Worm (Caenorhabditis elegans): ENCODE results near the gene K06B4.15.

Gene K06B4.15

DNA sequence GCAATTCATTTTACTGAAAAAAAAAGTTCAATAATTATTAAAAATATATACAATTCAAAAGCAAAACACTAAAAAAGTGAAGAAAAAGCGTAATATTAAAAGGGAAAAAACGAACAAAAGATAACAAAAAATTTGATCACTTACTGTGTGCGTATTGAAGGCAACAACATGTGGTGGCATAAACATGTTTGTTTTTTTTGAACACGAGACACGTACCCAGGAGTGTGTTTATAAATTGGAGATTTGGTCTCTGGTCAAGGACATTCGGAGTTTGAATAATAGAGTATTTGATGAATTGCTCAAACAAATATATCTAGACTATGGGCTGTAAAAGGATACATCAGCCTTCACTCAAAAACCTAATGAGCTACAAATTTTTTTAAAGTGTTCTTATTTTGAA, 45.4 kb downstream of the K06B4.15 start:
- no peak for TF ChIP-seq hmg-4 (GFP tag; optimal IDR thresholded peaks at IDR 0.05)
- TF ChIP-seq tbx-37 (GFP tag; conservative IDR thresholded peaks at IDR 0.05): no peak
- TF ChIP-seq ceh-13 (GFP tag; optimal IDR thresholded peaks at IDR 0.05): no peak
- no peak for TF ChIP-seq tra-4 (tag; optimal IDR thresholded peaks at IDR 0.05)
- no peak for TF ChIP-seq tbx-11 (GFP tag; IDR thresholded peaks at IDR 0.05)
- TF ChIP-seq hnd-1 (tag; optimal IDR thresholded peaks at IDR 0.05): no peak
- TF ChIP-seq ets-7 (tag; optimal IDR thresholded peaks at IDR 0.05): no peak
- no peak for TF ChIP-seq flt-1 (GFP tag; IDR thresholded peaks at IDR 0.05)
- no peak for TF ChIP-seq B0310.2 (tag; optimal IDR thresholded peaks at IDR 0.05)
- no peak for TF ChIP-seq pes-1 (GFP tag; IDR thresholded peaks at IDR 0.05)
- no peak for TF ChIP-seq ama-1 (optimal IDR thresholded peaks at IDR 0.05)
- no peak for TF ChIP-seq scrt-1 (GFP tag; IDR thresholded peaks at IDR 0.05)
- no peak for TF ChIP-seq sea-1 (GFP tag; conservative IDR thresholded peaks at IDR 0.05)

ce11 chrV:15716679-15717078, 46.4 kb downstream of the K06B4.15 start, which contains the start of gene Y6E2A.4:
Gene Y6E2A.4, minus strand, starts transcription at chrV:15716779.
- TF ChIP-seq ceh-13 (GFP tag; optimal IDR thresholded peaks at IDR 0.05) (no peak), ceh-36 (tag; optimal IDR thresholded peaks at IDR 0.05) (no peak), F13C5.2 (tag; optimal IDR thresholded peaks at IDR 0.05) (no peak), hmbx-1 (tag; optimal IDR thresholded peaks at IDR 0.05) (no peak)

- TF ChIP-seq flt-1 (GFP tag; IDR thresholded peaks at IDR 0.05) (no peak), hmbx-1 (tag; optimal IDR thresholded peaks at IDR 0.05) (no peak), ceh-36 (tag; optimal IDR thresholded peaks at IDR 0.05) (no peak), tra-4 (tag; optimal IDR thresholded peaks at IDR 0.05) (no peak), pes-1 (GFP tag; IDR thresholded peaks at IDR 0.05) (no peak), tbx-11 (GFP tag; IDR thresholded peaks at IDR 0.05) (no peak), hmg-4 (GFP tag; optimal IDR thresholded peaks at IDR 0.05) (no peak), scrt-1 (GFP tag; IDR thresholded peaks at IDR 0.05) (no peak), hnd-1 (tag; optimal IDR thresholded peaks at IDR 0.05) (no peak), ama-1 (optimal IDR thresholded peaks at IDR 0.05) (no peak), F13C5.2 (tag; optimal IDR thresholded peaks at IDR 0.05) (no peak), ceh-13 (GFP tag; optimal IDR thresholded peaks at IDR 0.05) (no peak), sea-1 (GFP tag; conservative IDR thresholded peaks at IDR 0.05) (no peak), B0310.2 (tag; optimal IDR thresholded peaks at IDR 0.05) (no peak), tbx-37 (GFP tag; conservative IDR thresholded peaks at IDR 0.05) (no peak), ets-7 (tag; optimal IDR thresholded peaks at IDR 0.05) (no peak), aly-1 (tag; optimal IDR thresholded peaks at IDR 0.05) (no peak)
Observed at ce11 chrV:15718562-15718961, 48.3 kb downstream of the K06B4.15 start, which contains the start of gene Y6E2A.5. Gene Y6E2A.5, minus strand, starts transcription at chrV:15718662.

ce11 chrV:15719570-15719969, 49.3 kb downstream of the K06B4.15 start, which contains the start of gene Y6E2A.7:
Gene Y6E2A.7, plus strand, starts transcription at chrV:15719870.
- no peak for TF ChIP-seq sea-1 (GFP tag; conservative IDR thresholded peaks at IDR 0.05)
- no peak for TF ChIP-seq hmg-4 (GFP tag; optimal IDR thresholded peaks at IDR 0.05)
- no peak for TF ChIP-seq flt-1 (GFP tag; IDR thresholded peaks at IDR 0.05)
- no peak for TF ChIP-seq pes-1 (GFP tag; IDR thresholded peaks at IDR 0.05)
- no peak for TF ChIP-seq tbx-37 (GFP tag; conservative IDR thresholded peaks at IDR 0.05)

DNA sequence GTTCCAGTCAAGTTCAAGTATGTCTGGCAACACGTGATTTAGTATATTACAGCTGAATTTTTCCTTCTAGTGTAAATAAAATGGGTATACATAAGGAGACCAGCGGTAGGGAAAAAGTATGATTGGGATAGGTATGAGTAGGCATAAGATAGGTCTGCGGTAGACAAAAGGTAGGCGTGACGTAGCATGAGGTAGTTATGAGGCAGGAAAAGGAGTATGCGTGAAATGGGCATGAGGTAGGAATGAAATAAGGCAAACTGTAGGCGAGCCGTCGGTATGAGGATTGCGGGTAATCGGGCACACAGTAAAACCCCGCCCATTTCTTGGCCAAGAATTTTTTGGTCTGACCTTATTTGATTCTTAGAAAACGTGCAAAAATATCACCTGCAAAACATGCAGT, 51.2 kb downstream of the K06B4.15 start:
- no peak for TF ChIP-seq tbx-11 (GFP tag; IDR thresholded peaks at IDR 0.05)
- TF ChIP-seq hmbx-1 (tag; optimal IDR thresholded peaks at IDR 0.05): no peak
- TF ChIP-seq scrt-1 (GFP tag; IDR thresholded peaks at IDR 0.05): no peak
- no peak for TF ChIP-seq ceh-36 (tag; optimal IDR thresholded peaks at IDR 0.05)
- no peak for TF ChIP-seq sea-1 (GFP tag; conservative IDR thresholded peaks at IDR 0.05)

All from whole organism, early embryonic.